Worm (Caenorhabditis elegans): Measurements from ENCODE around the gene R10E4.1.

Gene R10E4.1

DNA sequence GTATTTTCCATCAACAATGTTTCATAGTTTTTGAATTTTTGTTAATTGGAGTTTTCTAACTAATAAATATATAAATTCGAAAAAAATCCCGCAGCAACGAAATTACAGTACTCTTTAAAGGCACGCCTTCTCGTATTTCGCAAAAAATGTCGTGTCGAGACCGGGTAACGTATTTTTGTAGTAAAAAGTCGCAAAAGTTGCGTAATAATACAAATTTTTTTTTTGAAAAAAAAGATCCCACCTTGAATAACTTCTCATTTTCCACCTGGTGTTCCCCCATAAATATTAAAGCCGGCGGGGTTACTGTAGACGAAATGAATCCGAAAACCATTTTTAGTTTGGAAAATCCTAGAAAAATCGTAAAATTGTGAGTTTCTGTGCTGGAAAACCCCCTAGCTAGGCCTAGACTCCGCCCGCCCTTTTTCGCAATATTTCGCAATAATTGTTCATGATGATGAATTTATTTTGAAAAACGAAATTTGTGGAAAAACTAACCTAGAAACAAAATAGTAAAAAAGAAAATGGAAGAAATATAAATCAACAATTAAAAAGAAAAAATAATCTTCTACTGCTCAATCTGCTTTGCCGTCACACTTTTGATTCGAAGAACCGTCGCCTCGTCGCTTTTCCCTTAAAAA lies 27.2 kb upstream of the R10E4.1 start, which contains the start of gene F43C1.7:
TSS of gene F43C1.7 (minus strand) at position 351 of the 638 bp plus-strand sequence.
- no peak for TF ChIP-seq unc-62 (GFP tag; optimal IDR thresholded peaks at IDR 0.05)

- no peak for TF ChIP-seq unc-62 (GFP tag; optimal IDR thresholded peaks at IDR 0.05)
Observed at ce11 chrIII:4243461-4243860, 26.1 kb upstream of the R10E4.1 start, which contains the start of gene mrpl-21. Gene mrpl-21, minus strand, starts transcription at chrIII:4243561.

- TF ChIP-seq unc-62 (GFP tag; optimal IDR thresholded peaks at IDR 0.05), result no peak
Observed at ce11 chrIII:4244285-4244684, 25.3 kb upstream of the R10E4.1 start, which contains the start of gene zhit-2. Gene zhit-2, minus strand, starts transcription at chrIII:4244385.

DNA sequence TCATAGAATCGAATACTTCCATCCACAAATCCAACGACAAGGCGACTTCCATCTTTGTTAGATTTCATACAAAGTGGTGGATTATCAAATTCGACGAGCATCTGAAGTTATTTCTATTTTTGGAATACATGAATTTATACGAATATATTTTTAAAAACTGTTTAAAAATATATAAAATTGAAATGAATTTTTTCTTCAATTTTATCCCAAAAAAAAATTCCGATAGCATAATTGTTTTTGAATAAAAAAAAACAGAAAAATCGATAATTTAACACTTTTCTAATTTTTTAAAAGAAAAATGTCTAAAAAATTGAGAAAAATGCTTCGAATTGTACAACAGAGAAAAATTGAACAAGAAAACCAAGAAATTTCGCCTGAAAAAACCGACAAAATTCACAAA lies 22.0 kb upstream of the R10E4.1 start, which contains the start of gene Y44F5A.1:
TSS of gene Y44F5A.1 (minus strand) at position 101 of the 400 bp plus-strand sequence.
- no peak for TF ChIP-seq unc-62 (GFP tag; optimal IDR thresholded peaks at IDR 0.05)

ce11 chrIII:4257896-4258295 lies 11.6 kb upstream of the R10E4.1 start:
- TF ChIP-seq unc-62 (GFP tag; optimal IDR thresholded peaks at IDR 0.05), result no peak

DNA sequence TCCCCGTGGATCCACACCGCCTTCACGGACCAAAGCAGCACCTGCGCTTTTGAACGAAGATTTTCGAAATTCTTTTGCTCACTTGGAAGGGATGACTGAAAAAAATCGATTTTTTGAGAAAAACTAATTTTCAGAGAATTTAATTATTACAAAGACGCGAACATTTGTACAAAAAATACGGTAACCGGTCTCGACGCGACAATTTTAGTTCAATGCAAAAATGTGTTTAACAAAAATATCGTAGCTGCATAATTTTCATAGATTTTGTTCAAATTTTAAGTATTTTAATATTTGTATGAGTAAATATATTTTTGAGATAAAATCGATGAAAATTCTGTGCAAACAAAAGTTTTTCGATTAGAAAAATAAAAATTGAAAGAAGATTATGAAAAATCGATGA lies 6.5 kb upstream of the R10E4.1 start, which contains the start of gene T08A11.1:
TSS of gene T08A11.1 (minus strand) at position 101 of the 400 bp plus-strand sequence.
- no peak for TF ChIP-seq unc-62 (GFP tag; optimal IDR thresholded peaks at IDR 0.05)

ce11 chrIII:4265892-4266291 lies 3.7 kb upstream of the R10E4.1 start:
- TF ChIP-seq unc-62 (GFP tag; optimal IDR thresholded peaks at IDR 0.05), result no peak

- TF ChIP-seq unc-62 (GFP tag; optimal IDR thresholded peaks at IDR 0.05), result no peak
Observed at ce11 chrIII:4271059-4271458, 1.5 kb downstream of the R10E4.1 start.

DNA sequence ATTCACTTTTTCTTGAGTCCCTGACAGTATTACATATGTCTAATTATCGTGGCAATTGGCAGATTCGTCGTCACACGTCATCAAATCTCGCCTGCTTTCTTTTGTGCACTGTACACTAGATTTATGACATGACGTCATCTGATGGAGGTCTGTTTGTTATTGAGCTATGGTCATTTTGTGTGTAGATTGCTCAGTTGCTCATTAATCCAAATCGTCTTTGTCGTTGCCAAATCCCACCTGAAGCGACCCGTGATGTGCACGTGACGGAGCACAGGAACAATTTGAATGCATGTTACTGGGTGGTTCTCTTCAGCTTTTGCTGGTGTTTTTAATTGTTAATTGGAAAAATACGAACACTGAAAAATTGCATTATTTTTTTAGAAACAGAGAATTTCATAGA lies 3.3 kb downstream of the R10E4.1 start:
- no peak for TF ChIP-seq unc-62 (GFP tag; optimal IDR thresholded peaks at IDR 0.05)

ce11 chrIII:4274524-4274923 lies 5.0 kb downstream of the R10E4.1 start:
- TF ChIP-seq unc-62 (GFP tag; optimal IDR thresholded peaks at IDR 0.05), result no peak

- no peak for TF ChIP-seq unc-62 (GFP tag; optimal IDR thresholded peaks at IDR 0.05)
Observed at ce11 chrIII:4275704-4276103, 6.2 kb downstream of the R10E4.1 start.

DNA sequence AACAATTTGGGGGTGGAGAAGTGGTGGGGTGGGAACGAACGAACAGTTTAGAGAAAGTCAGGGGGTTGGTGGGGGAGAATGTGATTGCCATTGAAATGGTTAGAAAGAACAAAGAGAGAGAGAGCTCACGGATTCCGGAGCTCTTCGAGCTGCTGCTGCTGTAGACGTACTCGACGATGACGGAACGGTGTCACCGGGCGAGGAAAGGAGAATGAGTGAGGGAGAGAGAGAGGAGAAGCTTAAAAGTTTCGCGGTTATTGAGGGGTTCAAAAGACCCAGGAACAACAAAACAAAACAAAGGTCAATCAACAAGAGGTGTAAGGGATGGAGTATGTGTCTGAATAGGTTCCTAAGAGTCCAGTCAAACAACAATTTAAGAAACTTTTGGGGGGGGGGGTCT lies 6.7 kb downstream of the R10E4.1 start:
- no peak for TF ChIP-seq unc-62 (GFP tag; optimal IDR thresholded peaks at IDR 0.05)

- no peak for TF ChIP-seq unc-62 (GFP tag; optimal IDR thresholded peaks at IDR 0.05)
Observed at ce11 chrIII:4277762-4278161, 8.2 kb downstream of the R10E4.1 start.

ce11 chrIII:4278203-4278602 lies 8.7 kb downstream of the R10E4.1 start:
- no peak for TF ChIP-seq unc-62 (GFP tag; optimal IDR thresholded peaks at IDR 0.05)

ce11 chrIII:4280215-4281173 lies 11.0 kb downstream of the R10E4.1 start, which contains the start of gene sup-26:
Gene sup-26, minus strand, starts transcription at chrIII:4280224.
- no peak for TF ChIP-seq unc-62 (GFP tag; optimal IDR thresholded peaks at IDR 0.05)

DNA sequence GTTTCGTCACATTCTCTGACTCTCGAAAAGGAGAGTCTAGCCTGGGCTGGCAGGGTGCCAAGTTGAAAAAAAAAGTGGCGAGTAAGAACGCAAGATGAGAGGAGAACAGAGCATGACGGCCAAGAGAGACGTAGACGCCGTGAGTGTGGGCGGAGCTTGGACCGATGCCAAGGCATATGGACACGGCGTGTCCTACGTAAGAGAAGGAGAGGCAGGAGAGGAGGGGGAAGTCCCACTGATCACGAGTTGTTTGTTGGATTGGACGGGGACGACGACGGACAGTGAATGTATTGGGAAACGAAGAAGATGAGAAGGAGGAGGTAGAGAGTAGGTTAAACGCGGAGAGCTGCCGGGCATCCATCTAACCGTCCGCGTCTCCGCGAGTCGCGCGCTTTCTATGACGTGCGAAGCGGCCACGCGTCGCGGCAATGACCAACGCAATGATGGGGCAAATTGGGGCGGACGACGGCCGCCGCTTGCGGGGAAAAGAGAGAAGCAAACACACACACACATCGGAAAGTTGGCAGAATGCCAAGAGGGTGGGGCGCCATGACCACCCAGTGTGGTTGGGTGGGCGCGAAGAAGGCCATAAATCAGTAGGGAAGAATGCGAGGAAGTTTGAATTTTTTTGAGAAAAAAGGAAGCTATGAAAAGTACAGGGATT lies 12.5 kb downstream of the R10E4.1 start:
- TF ChIP-seq unc-62 (GFP tag; optimal IDR thresholded peaks at IDR 0.05), result peak; percentile 48

All from whole organism, dauer.